Worm (Caenorhabditis elegans): ENCODE data around the gene Y45G12C.1.

The Y45G12C.1 gene

DNA sequence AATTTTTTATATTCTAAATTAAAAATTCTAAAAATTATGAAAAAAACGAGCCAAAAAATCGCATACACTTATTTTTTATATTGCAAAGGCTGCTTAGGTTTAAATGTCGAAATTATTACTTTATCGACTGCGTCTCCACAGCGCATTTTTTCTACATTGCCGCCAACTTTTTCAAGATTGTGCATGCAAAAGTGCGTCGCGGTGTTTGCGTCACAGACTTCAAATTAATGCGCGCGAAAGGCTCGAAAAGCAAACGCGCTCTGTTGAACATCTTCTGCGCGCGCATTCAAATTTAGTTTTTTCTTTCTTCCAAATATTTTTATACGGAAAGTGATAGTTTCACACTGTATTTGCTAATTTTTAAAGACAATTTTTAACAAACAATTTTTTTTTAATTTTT, 35.1 kb downstream of the Y45G12C.1 start (continued):
- TF ChIP-seq snpc-4 (GFP tag; optimal IDR thresholded peaks at IDR 0.05) (no peak), snpc-4 (tag; optimal IDR thresholded peaks at IDR 0.05) (peak in 2 of 4 experiments; percentile 47 to 57), rpc-1 (optimal IDR thresholded peaks at IDR 0.05) (no peak), rpc-1 (tag; optimal IDR thresholded peaks at IDR 0.05) (no peak), mes-4 (tag; optimal IDR thresholded peaks at IDR 0.05) (no peak), attf-5 (GFP tag; optimal IDR thresholded peaks at IDR 0.05) (peak; percentile 99), aptf-2 (GFP tag; conservative IDR thresholded peaks at IDR 0.05) (peak; percentile 53; the same call in 1 of the 2 replicates), T26A5.8 (tag; optimal IDR thresholded peaks at IDR 0.05) (no peak), egl-18 (GFP tag; IDR thresholded peaks at IDR 0.05) (0 out of 2 replicates have a peak, but pooled peaks have one; percentile 71), sea-2 (GFP tag; IDR thresholded peaks at IDR 0.05) (no peak), hmg-20 (GFP tag; IDR thresholded peaks at IDR 0.05) (peak; percentile 67; the same call in 1 of the 2 replicates), attf-3 (GFP tag; conservative IDR thresholded peaks at IDR 0.05) (peak; percentile 68), ztf-18 (tag; optimal IDR thresholded peaks at IDR 0.05) (peak; percentile 46), dox-1 (GFP tag; IDR thresholded peaks at IDR 0.05) (peak; percentile 92), C06A6.2 (GFP tag; conservative IDR thresholded peaks at IDR 0.05) (peak; percentile 80), lin-40 (tag; optimal IDR thresholded peaks at IDR 0.05) (no peak), lin-35 (GFP tag; optimal IDR thresholded peaks at IDR 0.05) (peak; percentile 58 to 97 (median 64)), C17E4.6 (GFP tag; IDR thresholded peaks at IDR 0.05) (peak; percentile 25; the same call in 1 of the 2 replicates), snpc-3.4 (tag; optimal IDR thresholded peaks at IDR 0.05) (no peak), atf-7 (tag; optimal IDR thresholded peaks at IDR 0.05) (peak; percentile 48), lin-54 (GFP tag; optimal IDR thresholded peaks at IDR 0.05) (peak; percentile 98), Y53G8AR.9 (GFP tag; conservative IDR thresholded peaks at IDR 0.05) (peak; percentile 88), rcor-1 (GFP tag; IDR thresholded peaks at IDR 0.05) (peak; percentile 88), F22D6.2 (tag; optimal IDR thresholded peaks at IDR 0.05) (peak; percentile 37), let-526 (GFP tag; IDR thresholded peaks at IDR 0.05) (peak; percentile 69; the same call in 1 of the 2 replicates), repo-1 (tag; optimal IDR thresholded peaks at IDR 0.05) (peak; percentile 47), Y56A3A.18 (GFP tag; IDR thresholded peaks at IDR 0.05) (no peak; the same call in 1 of the 2 replicates), mcd-1 (GFP tag; IDR thresholded peaks at IDR 0.05) (peak; percentile 99), efl-1 (GFP tag; optimal IDR thresholded peaks at IDR 0.05) (peak; percentile 88), cebp-2 (GFP tag; IDR thresholded peaks at IDR 0.05) (0 out of 2 replicates have a peak, but pooled peaks have one; percentile 58), dpl-1 (GFP tag; optimal IDR thresholded peaks at IDR 0.05) (peak; percentile 87), Y79H2A.3 (GFP tag; conservative IDR thresholded peaks at IDR 0.05) (no peak), unc-130 (GFP tag; optimal IDR thresholded peaks at IDR 0.05) (peak; percentile 38), F52B5.7 (tag; optimal IDR thresholded peaks at IDR 0.05) (no peak), ceh-100 (GFP tag; IDR thresholded peaks at IDR 0.05) (peak; percentile 78), let-607 (tag; optimal IDR thresholded peaks at IDR 0.05) (peak; percentile 24 to 62), cebp-1 (GFP tag; IDR thresholded peaks at IDR 0.05) (peak; percentile 60; the same call in 1 of the 2 replicates), cebp-1 (tag; optimal IDR thresholded peaks at IDR 0.05) (peak; percentile 90), egl-44 (GFP tag; IDR thresholded peaks at IDR 0.05) (0 out of 2 replicates have a peak, but pooled peaks have one; percentile 38), hrde-1 (tag; optimal IDR thresholded peaks at IDR 0.05; ENCODE audit: borderline replicate concordance) (no peak), xnd-1 (tag; optimal IDR thresholded peaks at IDR 0.05) (peak; percentile 53), bed-1 (GFP tag; IDR thresholded peaks at IDR 0.05) (no peak), madf-8 (GFP tag; conservative IDR thresholded peaks at IDR 0.05) (peak; percentile 67), T07F8.4 (tag; optimal IDR thresholded peaks at IDR 0.05) (no peak), ceh-91 (GFP tag; IDR thresholded peaks at IDR 0.05) (peak; percentile 70; the same call in 1 of the 2 replicates), rec-8 (tag; optimal IDR thresholded peaks at IDR 0.05) (no peak), lag-1 (GFP tag; IDR thresholded peaks at IDR 0.05) (no peak), ztf-28 (GFP tag; IDR thresholded peaks at IDR 0.05) (0 out of 2 replicates have a peak, but pooled peaks have one; percentile 62)
